Worm (Caenorhabditis elegans): Measurements from ENCODE around the gene Y75B8A.23.

Y75B8A.23 gene

DNA sequence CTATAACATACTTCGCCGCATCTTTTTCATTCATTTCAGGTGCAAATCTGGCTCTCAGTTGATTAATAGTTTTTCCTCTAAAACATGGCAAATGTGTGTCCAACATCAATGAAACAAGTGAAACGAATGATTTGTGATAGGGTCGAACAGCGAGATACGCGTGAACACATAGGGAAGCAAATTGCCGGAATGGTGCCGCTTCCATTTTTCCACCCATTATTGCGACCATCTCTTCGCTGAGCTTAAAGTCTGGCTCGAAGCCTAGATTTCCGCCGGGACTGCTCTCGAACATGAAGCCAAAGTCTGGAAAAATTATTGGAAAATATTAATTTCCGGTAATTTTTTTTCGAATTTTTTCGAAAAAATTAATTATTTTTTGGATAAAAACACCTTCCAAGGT lies 2.9 kb downstream of the Y75B8A.23 start:
- TF ChIP-seq hlh-13 (GFP tag; optimal IDR thresholded peaks at IDR 0.05) (no peak), fax-1 (tag; optimal IDR thresholded peaks at IDR 0.05) (no peak), ceh-22 (tag; optimal IDR thresholded peaks at IDR 0.05) (no peak), nhr-11 (tag; optimal IDR thresholded peaks at IDR 0.05) (no peak), sdc-2 (tag; optimal IDR thresholded peaks at IDR 0.05) (no peak), ahr-1 (tag; optimal IDR thresholded peaks at IDR 0.05) (no peak)

DNA sequence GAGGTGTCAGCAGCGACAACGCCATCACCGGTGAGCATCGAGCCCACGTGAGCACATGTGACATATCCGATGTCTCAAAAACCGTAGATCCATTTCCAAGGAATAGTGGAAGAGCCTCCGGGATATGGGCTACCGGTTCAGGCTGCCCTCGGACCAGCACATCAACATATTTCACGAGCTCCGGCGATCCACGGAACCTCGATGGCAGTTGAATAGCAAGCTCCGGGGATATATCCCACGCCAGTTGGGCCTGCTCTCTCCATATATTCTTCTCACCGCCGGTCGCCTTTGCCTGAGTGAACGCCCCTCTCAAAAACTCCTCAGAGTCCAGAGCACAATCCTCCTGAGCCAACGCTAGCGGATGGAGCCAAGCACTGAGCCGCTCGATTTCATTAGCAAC lies 9.3 kb downstream of the Y75B8A.23 start:
- TF ChIP-seq mec-3 (tag; optimal IDR thresholded peaks at IDR 0.05; ENCODE audit: borderline replicate concordance) (no peak), pha-4 (tag; optimal IDR thresholded peaks at IDR 0.05) (no peak), che-1 (tag; optimal IDR thresholded peaks at IDR 0.05) (no peak), pqm-1 (tag; optimal IDR thresholded peaks at IDR 0.05) (no peak), hlh-6 (tag; optimal IDR thresholded peaks at IDR 0.05) (no peak), sdc-2 (tag; optimal IDR thresholded peaks at IDR 0.05) (no peak), rnt-1 (tag; optimal IDR thresholded peaks at IDR 0.05) (no peak), unc-3 (GFP tag; conservative IDR thresholded peaks at IDR 0.05) (no peak), unc-3 (tag; optimal IDR thresholded peaks at IDR 0.05) (no peak), ttx-3 (tag; optimal IDR thresholded peaks at IDR 0.05) (no peak), ceh-45 (GFP tag; IDR thresholded peaks at IDR 0.05) (no peak), ets-4 (tag; optimal IDR thresholded peaks at IDR 0.05) (no peak), hlh-13 (GFP tag; optimal IDR thresholded peaks at IDR 0.05) (no peak), pros-1 (tag; optimal IDR thresholded peaks at IDR 0.05) (no peak), C08G9.2 (tag; optimal IDR thresholded peaks at IDR 0.05) (no peak)

DNA sequence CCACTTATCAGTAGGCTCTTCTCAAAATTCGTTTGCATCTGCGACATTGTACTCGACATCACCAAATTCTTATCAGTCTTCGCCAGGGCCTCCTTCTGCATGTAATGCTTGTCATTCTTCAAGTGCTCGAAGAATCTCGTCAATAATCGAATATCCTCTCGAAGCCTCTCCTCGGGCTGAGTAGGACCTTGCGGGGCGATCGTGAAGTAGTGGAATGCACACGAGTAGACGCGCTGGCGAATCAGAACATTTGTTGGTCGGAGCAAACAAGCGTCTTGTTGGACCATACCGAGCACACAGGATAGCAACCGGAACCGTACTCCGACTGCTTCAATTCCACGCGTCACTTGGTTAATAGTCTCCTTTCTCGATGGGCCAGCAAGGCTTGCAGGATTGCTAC lies 10.0 kb downstream of the Y75B8A.23 start:
- no peak for TF ChIP-seq ztf-16 (tag; optimal IDR thresholded peaks at IDR 0.05)
- TF ChIP-seq ceh-2 (tag; optimal IDR thresholded peaks at IDR 0.05) = no peak

DNA sequence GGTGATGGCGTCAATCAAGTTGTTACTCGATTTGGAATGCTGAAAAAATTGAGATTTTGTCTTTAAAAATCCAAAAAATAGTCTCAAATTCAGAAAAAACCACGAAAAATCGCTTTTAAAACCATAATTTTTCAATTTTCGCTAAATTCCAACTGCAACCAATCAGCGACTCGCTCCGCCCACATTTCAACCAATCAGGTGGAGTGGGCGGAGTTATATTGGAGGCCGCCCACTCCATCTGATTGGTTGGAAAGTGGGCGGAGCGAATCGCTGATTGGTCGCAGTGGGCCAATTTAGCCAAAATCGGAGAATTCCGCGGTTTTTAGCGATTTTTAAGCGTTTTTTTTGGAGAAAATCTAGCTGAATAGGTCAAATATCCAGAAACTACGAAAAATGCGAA lies 19.3 kb downstream of the Y75B8A.23 start:
- peak; percentile 98 for TF ChIP-seq nfya-1 (tag; optimal IDR thresholded peaks at IDR 0.05)
- TF ChIP-seq npax-4 (tag; optimal IDR thresholded peaks at IDR 0.05) = no peak
- no peak for TF ChIP-seq ceh-48 (tag; optimal IDR thresholded peaks at IDR 0.05)

DNA sequence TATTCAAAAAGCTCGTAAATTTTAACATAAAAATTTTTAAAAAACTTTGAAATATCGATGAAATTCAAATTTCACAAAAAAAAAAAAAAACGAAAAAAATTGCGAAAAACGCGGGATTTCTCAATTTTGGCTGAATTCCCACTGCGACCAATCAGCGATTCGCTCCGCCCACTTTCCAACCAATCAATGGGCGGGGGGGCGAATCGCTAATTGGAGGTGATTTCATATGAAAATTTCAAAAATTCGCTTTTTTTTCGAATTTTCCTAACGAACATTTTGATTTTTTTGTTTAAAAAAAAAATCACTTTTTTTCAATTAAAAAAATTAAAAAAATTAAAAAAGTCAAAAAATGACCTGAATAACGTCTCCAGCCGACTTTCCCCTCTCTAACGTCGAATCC lies 19.9 kb downstream of the Y75B8A.23 start:
- TF ChIP-seq zip-5 (tag; optimal IDR thresholded peaks at IDR 0.05) = no peak
- TF ChIP-seq nfya-1 (tag; optimal IDR thresholded peaks at IDR 0.05) = peak; percentile 78
- TF ChIP-seq ceh-24 (tag; optimal IDR thresholded peaks at IDR 0.05) = no peak

DNA sequence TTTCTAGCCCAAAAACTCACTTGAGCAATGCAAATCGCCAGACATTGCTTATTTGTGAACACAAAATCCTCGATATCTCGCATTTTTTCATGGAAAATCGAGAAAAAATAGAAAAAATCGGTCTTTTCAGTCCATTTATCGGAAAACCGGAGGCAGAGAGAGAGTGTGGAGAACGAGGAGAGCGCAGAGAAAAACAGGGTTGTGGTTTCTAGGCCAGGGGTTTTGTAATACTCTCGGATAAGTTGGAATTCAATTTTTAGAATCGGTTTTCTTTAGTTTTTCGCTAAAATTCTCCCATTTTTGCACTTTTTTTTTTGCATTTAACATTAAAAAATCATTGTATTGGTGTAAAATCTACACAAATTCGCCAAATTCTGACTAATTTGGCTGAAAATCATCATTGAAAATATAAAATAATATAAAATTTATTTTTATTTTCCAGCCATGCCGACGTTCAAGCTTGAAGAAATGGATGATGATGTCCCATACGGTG lies 23.2 kb downstream of the Y75B8A.23 start, which contains the start of the genes Y75B8A.24 and Y75B8A.25:
TSS of gene Y75B8A.24 (minus strand) at position 155 of the 493 bp plus-strand sequence.
TSS of gene Y75B8A.25 (plus strand) at position 443 of the 493 bp plus-strand sequence.
- TF ChIP-seq elt-4 (tag; optimal IDR thresholded peaks at IDR 0.05) = no peak
- no peak for TF ChIP-seq pag-3 (tag; optimal IDR thresholded peaks at IDR 0.05; ENCODE audit: borderline replicate concordance)
- TF ChIP-seq nfya-1 (tag; optimal IDR thresholded peaks at IDR 0.05) = peak; percentile 42
- TF ChIP-seq hlh-8 (tag; optimal IDR thresholded peaks at IDR 0.05) = peak; percentile 48
- no peak for TF ChIP-seq hlh-15 (tag; optimal IDR thresholded peaks at IDR 0.05)
- no peak for TF ChIP-seq dmd-4 (tag; optimal IDR thresholded peaks at IDR 0.05; ENCODE audit: borderline replicate concordance)
- TF ChIP-seq ceh-2 (tag; optimal IDR thresholded peaks at IDR 0.05) = peak; percentile 71
- no peak for TF ChIP-seq npax-4 (tag; optimal IDR thresholded peaks at IDR 0.05)
- no peak for TF ChIP-seq ceh-48 (tag; optimal IDR thresholded peaks at IDR 0.05)
- TF ChIP-seq tbx-2 (tag; optimal IDR thresholded peaks at IDR 0.05) = peak; percentile 78
- peak; percentile 65 for TF ChIP-seq tbx-7 (tag; optimal IDR thresholded peaks at IDR 0.05)
- no peak for TF ChIP-seq che-1 (tag; optimal IDR thresholded peaks at IDR 0.05)
- TF ChIP-seq ceh-19 (GFP tag; optimal IDR thresholded peaks at IDR 0.05) = no peak
- no peak for TF ChIP-seq lin-11 (tag; optimal IDR thresholded peaks at IDR 0.05)
- TF ChIP-seq Y22D7AL.16 (tag; optimal IDR thresholded peaks at IDR 0.05) = no peak
- no peak for TF ChIP-seq pqm-1 (tag; optimal IDR thresholded peaks at IDR 0.05)
- TF ChIP-seq hlh-13 (GFP tag; optimal IDR thresholded peaks at IDR 0.05) = no peak
- no peak for TF ChIP-seq fax-1 (tag; optimal IDR thresholded peaks at IDR 0.05)
- peak; percentile 88 for TF ChIP-seq C08G9.2 (tag; optimal IDR thresholded peaks at IDR 0.05)
- TF ChIP-seq hlh-30 (tag; optimal IDR thresholded peaks at IDR 0.05; ENCODE audit: insufficient read depth) = no peak
- TF ChIP-seq ahr-1 (tag; optimal IDR thresholded peaks at IDR 0.05) = no peak
- no peak for TF ChIP-seq F13H6.1 (tag; optimal IDR thresholded peaks at IDR 0.05)
- no peak for TF ChIP-seq pha-4 (tag; optimal IDR thresholded peaks at IDR 0.05)
- peak; percentile 18 for TF ChIP-seq fkh-6 (tag; optimal IDR thresholded peaks at IDR 0.05)
- no peak for TF ChIP-seq ama-1 (optimal IDR thresholded peaks at IDR 0.05)
- no peak for TF ChIP-seq eyg-1 (tag; optimal IDR thresholded peaks at IDR 0.05)
- no peak for TF ChIP-seq syd-9 (tag; optimal IDR thresholded peaks at IDR 0.05)
- no peak for TF ChIP-seq sox-4 (tag; optimal IDR thresholded peaks at IDR 0.05)

All from whole organism, late embryonic.